Worm (Caenorhabditis elegans) whole organism, early embryonic: ENCODE results near the gene crn-5.

Experiments
- B0310.2 ChIP-seq: sonication (generic microtip); optimal IDR thresholded peaks from 2 replicates; lab custom pipeline; 2016; ENCODE audit warnings: mild to moderate bottlenecking, missing genetic modification characterization, missing compliant biosample characterization
- F13C5.2 ChIP-seq: sonication (generic microtip); optimal IDR thresholded peaks from 2 replicates; lab custom pipeline; 2017; ENCODE audit warnings: mild to moderate bottlenecking, missing genetic modification characterization, inconsistent platforms, missing compliant biosample characterization
- aly-1 ChIP-seq: sonication (generic microtip); optimal IDR thresholded peaks from 2 replicates; lab custom pipeline; 2016; ENCODE audit warnings: missing genetic modification characterization, missing compliant biosample characterization
- ama-1 ChIP-seq: fragments of 150-350 bp; optimal IDR thresholded peaks from 2 replicates; lab custom pipeline; 2014
- ceh-13 ChIP-seq: fragments of 200-800 bp; sonication (Bioruptor generic); optimal IDR thresholded peaks from 2 replicates; lab custom pipeline; 2018; ENCODE audit warnings: mild to moderate bottlenecking, missing genetic modification characterization, missing compliant biosample characterization
- ceh-36 ChIP-seq: sonication (generic microtip); optimal IDR thresholded peaks from 2 replicates; lab custom pipeline; 2016; ENCODE audit warnings: missing genetic modification characterization, inconsistent platforms, missing compliant biosample characterization
- ets-7 ChIP-seq: sonication (generic microtip); optimal IDR thresholded peaks from 2 replicates; lab custom pipeline; 2016; ENCODE audit warnings: missing genotype, missing genetic modification characterization, missing compliant biosample characterization
- flt-1 ChIP-seq: fragments of 200-800 bp; sonication (Bioruptor generic); IDR thresholded peaks from 2 replicates; pipeline ENCODE4 v1.3.6; 2022; ENCODE audit warnings: missing genetic modification characterization, missing compliant biosample characterization
- hmbx-1 ChIP-seq: sonication (generic microtip); optimal IDR thresholded peaks from 2 replicates; lab custom pipeline; 2016; ENCODE audit warnings: mild to moderate bottlenecking, missing genetic modification characterization, missing compliant biosample characterization
- hmg-4 ChIP-seq: fragments of 200-800 bp; sonication (Bioruptor generic); optimal IDR thresholded peaks from 2 replicates; lab custom pipeline; 2018; ENCODE audit warnings: mild to moderate bottlenecking, missing genetic modification characterization, missing compliant biosample characterization
- hnd-1 ChIP-seq: sonication (generic microtip); optimal IDR thresholded peaks from 2 replicates; lab custom pipeline; 2016; ENCODE audit warnings: missing genetic modification characterization, missing compliant biosample characterization
- pes-1 ChIP-seq: fragments of 200-800 bp; sonication (Bioruptor generic); IDR thresholded peaks from 2 replicates; pipeline ENCODE4 v1.3.6; 2022; ENCODE audit warnings: missing genetic modification reagents, missing genetic modification characterization, missing compliant biosample characterization
- scrt-1 ChIP-seq: fragments of 200-800 bp; sonication (Bioruptor generic); IDR thresholded peaks from 2 replicates; pipeline ENCODE4 v1.3.6; 2022; ENCODE audit warnings: missing genetic modification characterization, missing compliant biosample characterization
- sea-1 ChIP-seq: fragments of 200-800 bp; sonication (Bioruptor generic); conservative IDR thresholded peaks from 2 replicates; pipeline ENCODE4 v1.3.6; 2022; ENCODE audit warnings: missing genetic modification characterization, missing compliant biosample characterization
- tbx-11 ChIP-seq: fragments of 200-800 bp; sonication (Bioruptor generic); IDR thresholded peaks from 2 replicates; pipeline ENCODE4 v1.3.6; 2022; ENCODE audit warnings: missing genetic modification characterization, missing compliant biosample characterization
- tbx-37 ChIP-seq: fragments of 200-800 bp; sonication (Bioruptor generic); conservative IDR thresholded peaks from 2 replicates; pipeline ENCODE4 v1.3.6; 2022; ENCODE audit warnings: missing genetic modification reagents, missing genetic modification characterization, missing compliant biosample characterization
- tra-4 ChIP-seq: sonication (generic microtip); optimal IDR thresholded peaks from 2 replicates; lab custom pipeline; 2017; ENCODE audit warnings: missing genetic modification characterization, missing compliant biosample characterization

The crn-5 gene

DNA sequence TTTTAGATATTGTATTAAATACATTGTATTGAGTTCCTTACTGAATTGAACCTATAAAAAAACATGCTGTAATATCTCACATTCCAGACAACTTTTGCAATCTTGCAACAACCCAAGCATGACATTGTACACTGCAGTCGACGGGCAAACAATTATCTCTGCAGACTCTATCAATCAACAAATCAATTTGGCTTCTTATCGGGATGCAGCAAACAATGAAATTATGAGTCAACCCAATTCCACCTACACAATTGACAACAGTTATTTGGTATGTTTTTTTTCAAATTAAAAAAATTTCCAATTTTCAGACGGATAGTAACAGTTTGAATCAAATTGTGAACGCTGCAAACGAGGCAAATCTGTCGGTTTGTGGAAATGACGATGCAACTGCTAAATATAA lies 38.4 kb downstream of the crn-5 start:
- TF ChIP-seq hnd-1 (tag; lab: Kevin White, UChicago): no peak
- TF ChIP-seq tbx-37 (GFP tag; lab: Robert Waterston, UW): no peak
- no peak for TF ChIP-seq flt-1 (GFP tag; lab: Robert Waterston, UW)
- TF ChIP-seq ets-7 (tag; lab: Kevin White, UChicago): no peak
- TF ChIP-seq ama-1 (lab: Kevin White, UChicago): no peak
- no peak for TF ChIP-seq aly-1 (tag; lab: Kevin White, UChicago)
- TF ChIP-seq tbx-11 (GFP tag; lab: Robert Waterston, UW): no peak
- no peak for TF ChIP-seq hmg-4 (GFP tag; lab: Kevin White, UChicago)
- TF ChIP-seq pes-1 (GFP tag; lab: Robert Waterston, UW): no peak
- TF ChIP-seq ceh-13 (GFP tag; lab: Kevin White, UChicago): no peak
- no peak for TF ChIP-seq sea-1 (GFP tag; lab: Robert Waterston, UW)
- no peak for TF ChIP-seq ceh-36
- TF ChIP-seq scrt-1: no peak
- no peak for TF ChIP-seq B0310.2 (tag; lab: Kevin White, UChicago)
- no peak for TF ChIP-seq tra-4 (tag; lab: Kevin White, UChicago)
- no peak for TF ChIP-seq F13C5.2 (tag; lab: Kevin White, UChicago)

DNA sequence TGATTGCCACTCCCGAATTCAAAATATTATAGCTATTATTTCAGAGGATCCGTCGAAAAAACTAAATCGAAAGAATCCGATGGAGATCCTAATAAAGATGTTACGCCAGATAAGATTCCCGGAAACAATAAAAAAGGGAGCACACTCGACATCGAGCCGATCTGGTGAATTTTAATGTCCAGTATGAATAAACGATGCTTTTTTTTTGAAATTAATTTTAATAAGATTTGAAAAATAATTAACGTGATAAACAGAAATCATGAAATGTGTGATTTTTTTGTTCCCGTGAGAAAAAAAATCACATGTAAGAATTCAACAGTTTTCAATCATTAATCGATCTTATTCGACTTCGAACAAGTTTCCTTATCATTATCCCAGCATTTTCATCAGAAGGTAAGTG lies 46.6 kb downstream of the crn-5 start, which contains the start of gene M28.9:
Gene M28.9 (plus strand): TSS at position 301 of the 400 bp plus-strand sequence.
- TF ChIP-seq ceh-13 (GFP tag; lab: Kevin White, UChicago) (no peak), ama-1 (lab: Kevin White, UChicago) (no peak), scrt-1 (no peak), pes-1 (GFP tag; lab: Robert Waterston, UW) (no peak), F13C5.2 (tag; lab: Kevin White, UChicago) (no peak), tbx-11 (GFP tag; lab: Robert Waterston, UW) (no peak), aly-1 (tag; lab: Kevin White, UChicago) (no peak), flt-1 (GFP tag; lab: Robert Waterston, UW) (no peak), ets-7 (tag; lab: Kevin White, UChicago) (no peak), hmg-4 (GFP tag; lab: Kevin White, UChicago) (no peak), tra-4 (tag; lab: Kevin White, UChicago) (no peak), tbx-37 (GFP tag; lab: Robert Waterston, UW) (no peak), sea-1 (GFP tag; lab: Robert Waterston, UW) (no peak), B0310.2 (tag; lab: Kevin White, UChicago) (no peak), hmbx-1 (tag; lab: Kevin White, UChicago) (no peak), hnd-1 (tag; lab: Kevin White, UChicago) (no peak)
